Worm (Caenorhabditis elegans): Measurements from ENCODE around the gene eif-3.K.

ce11 chrV:12997422-12997821 lies 43.6 kb downstream of the eif-3.K start, which contains the start of gene far-3:
- TF ChIP-seq pha-4 (tag; optimal IDR thresholded peaks at IDR 0.05) (no peak), elt-2 (tag; optimal IDR thresholded peaks at IDR 0.05) (no peak), nfya-1 (tag; optimal IDR thresholded peaks at IDR 0.05) (no peak), ref-2 (tag; optimal IDR thresholded peaks at IDR 0.05) (no peak), ets-4 (tag; optimal IDR thresholded peaks at IDR 0.05) (no peak), gmeb-2 (tag; optimal IDR thresholded peaks at IDR 0.05) (no peak), pag-3 (tag; optimal IDR thresholded peaks at IDR 0.05; ENCODE audit: borderline replicate concordance) (no peak), pqm-1 (tag; optimal IDR thresholded peaks at IDR 0.05) (no peak), lin-11 (tag; optimal IDR thresholded peaks at IDR 0.05) (no peak), C38D4.7 (GFP tag; optimal IDR thresholded peaks at IDR 0.05) (no peak), nhr-11 (tag; optimal IDR thresholded peaks at IDR 0.05) (no peak), dve-1 (tag; optimal IDR thresholded peaks at IDR 0.05) (no peak)
